Worm (Caenorhabditis elegans) whole organism, L1 larva: Measurements from ENCODE around the gene tbc-20.

Experiments
- C04F5.9 ChIP-seq: sonication (generic microtip); optimal IDR thresholded peaks from 2 replicates; lab custom pipeline; 2016; ENCODE audit warnings: missing genetic modification characterization, missing compliant biosample characterization
- C16A3.4 ChIP-seq: fragments of 150-350 bp; optimal IDR thresholded peaks from 2 replicates; lab custom pipeline; 2014; ENCODE audit warnings: missing biosample characterization, missing genetic modification characterization
- C34B4.2 ChIP-seq: sonication (generic microtip); optimal IDR thresholded peaks from 2 replicates; lab custom pipeline; 2017; ENCODE audit warnings: mild to moderate bottlenecking, missing genetic modification characterization, missing compliant biosample characterization
- F16B12.6 ChIP-seq: fragments of 150-350 bp; optimal IDR thresholded peaks from 2 replicates; lab custom pipeline; 2014; ENCODE audit warnings: missing biosample characterization, missing genetic modification characterization
- aha-1 ChIP-seq: fragments of 150-350 bp; optimal IDR thresholded peaks from 2 replicates; lab custom pipeline; 2014; ENCODE audit warnings: missing biosample characterization, missing genetic modification characterization
- alr-1 ChIP-seq: fragments of 200-800 bp; sonication (Bioruptor generic); optimal IDR thresholded peaks from 2 replicates; lab custom pipeline; 2018; ENCODE audit warnings: borderline replicate concordance, mild to moderate bottlenecking, missing genetic modification characterization, missing compliant biosample characterization
- blmp-1 ChIP-seq: fragments of 150-350 bp; optimal IDR thresholded peaks from 2 replicates; lab custom pipeline; 2014; ENCODE audit warnings: missing biosample characterization, missing genetic modification characterization
- ceh-63 ChIP-seq: fragments of 200-800 bp; sonication (Bioruptor generic); optimal IDR thresholded peaks from 2 replicates; lab custom pipeline; 2018; ENCODE audit warnings: mild to moderate bottlenecking, missing genetic modification characterization, missing compliant biosample characterization
- ceh-82 ChIP-seq, 3 experiments: fragments of 150-350 bp in 1 of 3; sonication (generic microtip) in 2 of 3; optimal IDR thresholded peaks; 2 replicates each; lab custom pipeline; 2014 to 2017; ENCODE audit warnings: missing biosample characterization in 3 of 3, missing genetic modification characterization in 3 of 3
- ceh-88 ChIP-seq: fragments of 200-800 bp; sonication (Bioruptor generic); IDR thresholded peaks from 2 replicates; pipeline ENCODE4 v1.3.6; 2022; ENCODE audit warnings: missing genetic modification characterization, missing compliant biosample characterization
- dpl-1 ChIP-seq, 3 experiments: fragments of 150-350 bp in 2 of 3; sonication (generic microtip) in 1 of 3; optimal IDR thresholded peaks; 2 replicates each; lab custom pipeline; 2014 to 2017; ENCODE audit warnings: missing biosample characterization in 3 of 3, missing genetic modification characterization in 3 of 3, missing genetic modification reagents in 3 of 3
- efl-1 ChIP-seq, 4 experiments: fragments of 150-350 bp; optimal IDR thresholded peaks in 3 of 4; peaks in 1 of 4; 1 replicate in 1 of 4; 2 replicates in 3 of 4; lab custom pipeline; 2014; ENCODE audit warnings: missing biosample characterization in 2 of 4, missing genetic modification characterization in 2 of 4, missing genetic modification reagents in 2 of 4
- efl-3 ChIP-seq: fragments of 200-800 bp; sonication (Bioruptor generic); optimal IDR thresholded peaks from 2 replicates; lab custom pipeline; 2018; ENCODE audit warnings: mild to moderate bottlenecking, missing genetic modification characterization, missing compliant biosample characterization
- egl-13 ChIP-seq: sonication (generic microtip); optimal IDR thresholded peaks from 2 replicates; lab custom pipeline; 2016; ENCODE audit warnings: missing genotype, missing genetic modification reagents, missing genetic modification characterization, missing compliant biosample characterization
- egl-27 ChIP-seq, 2 experiments: fragments of 150-350 bp in 1 of 2; sonication (generic microtip); optimal IDR thresholded peaks; 3 replicates each; lab custom pipeline; 2017 to 2018; ENCODE audit warnings: missing biosample characterization in 2 of 2, missing genetic modification characterization in 2 of 2, missing genetic modification reagents in 2 of 2
- elt-2 ChIP-seq: sonication (generic microtip); optimal IDR thresholded peaks from 2 replicates; lab custom pipeline; 2016; ENCODE audit warnings: missing genetic modification characterization, mild to moderate bottlenecking, inconsistent platforms, missing compliant biosample characterization, missing genetic modification reagents
- fkh-10 ChIP-seq: sonication (generic microtip); optimal IDR thresholded peaks from 2 replicates; lab custom pipeline; 2017; ENCODE audit warnings: missing biosample characterization, missing genetic modification reagents, missing genetic modification characterization
- fkh-4 ChIP-seq: sonication (generic microtip); optimal IDR thresholded peaks from 2 replicates; lab custom pipeline; 2016; ENCODE audit warnings: missing compliant biosample characterization, missing genetic modification characterization, borderline replicate concordance
- fkh-8 ChIP-seq: sonication (generic microtip); optimal IDR thresholded peaks from 2 replicates; lab custom pipeline; 2016; ENCODE audit warnings: mild to moderate bottlenecking, missing genetic modification characterization, missing compliant biosample characterization
- fos-1 ChIP-seq: fragments of 150-350 bp; optimal IDR thresholded peaks from 2 replicates; lab custom pipeline; 2014; ENCODE audit warnings: missing biosample characterization, missing genetic modification characterization
- grh-1 ChIP-seq: fragments of 200-800 bp; sonication (Bioruptor generic); IDR thresholded peaks from 2 replicates; pipeline ENCODE4 v1.3.6; 2022; ENCODE audit warnings: missing genetic modification reagents, missing genetic modification characterization, missing compliant biosample characterization
- hlh-17 ChIP-seq: fragments of 200-800 bp; sonication (Bioruptor generic); optimal IDR thresholded peaks from 2 replicates; lab custom pipeline; 2018; ENCODE audit warnings: missing genetic modification characterization, mild to moderate bottlenecking, missing compliant biosample characterization, moderate library complexity, borderline replicate concordance
- hlh-4 ChIP-seq: sonication (generic microtip); optimal IDR thresholded peaks from 2 replicates; lab custom pipeline; 2016; ENCODE audit warnings: mild to moderate bottlenecking, missing genetic modification characterization, missing compliant biosample characterization
- irx-1 ChIP-seq: sonication (generic microtip); optimal IDR thresholded peaks from 2 replicates; lab custom pipeline; 2016; ENCODE audit warnings: missing genetic modification characterization, missing compliant biosample characterization
- lin-39 ChIP-seq: fragments of 150-350 bp; optimal IDR thresholded peaks from 2 replicates; lab custom pipeline; 2014; ENCODE audit warnings: missing biosample characterization, missing genetic modification reagents, missing genetic modification characterization
- lir-3 ChIP-seq: sonication (generic microtip); optimal IDR thresholded peaks from 2 replicates; lab custom pipeline; 2016; ENCODE audit warnings: mild to moderate bottlenecking, missing genetic modification characterization, moderate library complexity, missing compliant biosample characterization; ENCODE audit not compliant: poor library complexity
- mab-9 ChIP-seq: fragments of 200-800 bp; sonication (Bioruptor generic); IDR thresholded peaks from 2 replicates; pipeline ENCODE4 v1.3.6; 2022; ENCODE audit warnings: missing genetic modification reagents, missing genetic modification characterization, missing compliant biosample characterization
- mdl-1 ChIP-seq, 2 experiments: fragments of 150-350 bp; optimal IDR thresholded peaks; 2 replicates each; lab custom pipeline; 2014 to 2017; ENCODE audit warnings: missing biosample characterization in 2 of 2, missing genetic modification characterization in 2 of 2, inconsistent platforms in 1 of 2
- mep-1 ChIP-seq: fragments of 150-350 bp; optimal IDR thresholded peaks from 2 replicates; lab custom pipeline; 2014; ENCODE audit warnings: missing biosample characterization, missing genetic modification characterization
- nhr-11 ChIP-seq: fragments of 150-350 bp; optimal IDR thresholded peaks from 2 replicates; lab custom pipeline; 2014; ENCODE audit warnings: missing biosample characterization, missing genetic modification characterization
- nhr-12 ChIP-seq: sonication (generic microtip); optimal IDR thresholded peaks from 2 replicates; lab custom pipeline; 2017; ENCODE audit warnings: missing biosample characterization, missing genetic modification characterization
- nhr-19 ChIP-seq: fragments of 200-800 bp; sonication (Bioruptor generic); conservative IDR thresholded peaks from 2 replicates; pipeline ENCODE4 v1.3.6; 2022; ENCODE audit warnings: missing genetic modification characterization, missing compliant biosample characterization
- nhr-20 ChIP-seq: sonication (generic microtip); optimal IDR thresholded peaks from 2 replicates; lab custom pipeline; 2016; ENCODE audit warnings: mild to moderate bottlenecking, missing genetic modification characterization, missing compliant biosample characterization
- nhr-237 ChIP-seq: fragments of 150-350 bp; optimal IDR thresholded peaks from 2 replicates; lab custom pipeline; 2014; ENCODE audit warnings: missing biosample characterization, missing genetic modification characterization
- nhr-28 ChIP-seq: fragments of 150-350 bp; optimal IDR thresholded peaks from 2 replicates; lab custom pipeline; 2014; ENCODE audit warnings: missing biosample characterization, missing genetic modification characterization
- nhr-76 ChIP-seq: sonication (generic microtip); optimal IDR thresholded peaks from 2 replicates; lab custom pipeline; 2017; ENCODE audit warnings: missing biosample characterization, missing genetic modification characterization
- nhr-77 ChIP-seq: fragments of 150-350 bp; optimal IDR thresholded peaks from 2 replicates; lab custom pipeline; 2014; ENCODE audit warnings: missing biosample characterization, missing genetic modification characterization
- nhr-84 ChIP-seq: sonication (generic microtip); optimal IDR thresholded peaks from 2 replicates; lab custom pipeline; 2017; ENCODE audit warnings: missing biosample characterization, missing genetic modification characterization
- pax-3 ChIP-seq: fragments of 200-800 bp; sonication (Bioruptor generic); optimal IDR thresholded peaks from 2 replicates; lab custom pipeline; 2018; ENCODE audit warnings: mild to moderate bottlenecking, missing genetic modification characterization, moderate library complexity, missing compliant biosample characterization
- pqm-1 ChIP-seq: sonication (generic microtip); optimal IDR thresholded peaks from 3 replicates; lab custom pipeline; 2017; ENCODE audit warnings: missing biosample characterization, missing genetic modification characterization
- skn-1 ChIP-seq: fragments of 150-350 bp; optimal IDR thresholded peaks from 2 replicates; lab custom pipeline; 2014; ENCODE audit warnings: missing biosample characterization, missing genetic modification characterization
- snu-23 ChIP-seq: sonication (generic microtip); optimal IDR thresholded peaks from 2 replicates; lab custom pipeline; 2016; ENCODE audit warnings: missing genetic modification characterization, missing compliant biosample characterization
- sox-4 ChIP-seq: sonication (generic microtip); optimal IDR thresholded peaks from 2 replicates; lab custom pipeline; 2016; ENCODE audit warnings: missing genetic modification characterization, missing compliant biosample characterization
- sup-37 ChIP-seq: fragments of 200-800 bp; sonication (Bioruptor generic); optimal IDR thresholded peaks from 2 replicates; lab custom pipeline; 2018; ENCODE audit warnings: mild to moderate bottlenecking, missing genetic modification characterization, missing compliant biosample characterization
- unc-30 ChIP-seq: sonication (generic microtip); optimal IDR thresholded peaks from 2 replicates; lab custom pipeline; 2017; ENCODE audit warnings: missing biosample characterization, missing genetic modification characterization
- unc-86 ChIP-seq: sonication (generic microtip); optimal IDR thresholded peaks from 2 replicates; lab custom pipeline; 2016; ENCODE audit warnings: missing genetic modification characterization, missing compliant biosample characterization
- unc-98 ChIP-seq: fragments of 200-800 bp; sonication (Bioruptor generic); IDR thresholded peaks from 2 replicates; pipeline ENCODE4 v1.3.6; 2022; ENCODE audit warnings: missing genetic modification characterization, missing compliant biosample characterization
- vab-15 ChIP-seq: sonication (generic microtip); optimal IDR thresholded peaks from 2 replicates; lab custom pipeline; 2017; ENCODE audit warnings: missing genotype, mild to moderate bottlenecking, missing genetic modification characterization, missing compliant biosample characterization
- xbp-1 ChIP-seq: sonication (generic microtip); optimal IDR thresholded peaks from 2 replicates; lab custom pipeline; 2016; ENCODE audit warnings: missing genetic modification characterization, missing compliant biosample characterization
- zag-1 ChIP-seq: fragments of 150-350 bp; optimal IDR thresholded peaks from 2 replicates; lab custom pipeline; 2014; ENCODE audit warnings: missing biosample characterization, missing genetic modification characterization
- zip-4 ChIP-seq: fragments of 200-800 bp; sonication (Bioruptor generic); optimal IDR thresholded peaks from 2 replicates; lab custom pipeline; 2018; ENCODE audit warnings: mild to moderate bottlenecking, missing genetic modification characterization, moderate library complexity, missing compliant biosample characterization
- ztf-11 ChIP-seq, 2 experiments: sonication (generic microtip); optimal IDR thresholded peaks; 2 replicates each; lab custom pipeline; 2016 to 2017; ENCODE audit warnings: missing genetic modification characterization in 2 of 2, missing biosample characterization in 1 of 2, missing compliant biosample characterization in 1 of 2
- ztf-4 ChIP-seq: fragments of 150-350 bp; optimal IDR thresholded peaks from 2 replicates; lab custom pipeline; 2014; ENCODE audit warnings: missing biosample characterization, missing genetic modification characterization

tbc-20 gene

DNA sequence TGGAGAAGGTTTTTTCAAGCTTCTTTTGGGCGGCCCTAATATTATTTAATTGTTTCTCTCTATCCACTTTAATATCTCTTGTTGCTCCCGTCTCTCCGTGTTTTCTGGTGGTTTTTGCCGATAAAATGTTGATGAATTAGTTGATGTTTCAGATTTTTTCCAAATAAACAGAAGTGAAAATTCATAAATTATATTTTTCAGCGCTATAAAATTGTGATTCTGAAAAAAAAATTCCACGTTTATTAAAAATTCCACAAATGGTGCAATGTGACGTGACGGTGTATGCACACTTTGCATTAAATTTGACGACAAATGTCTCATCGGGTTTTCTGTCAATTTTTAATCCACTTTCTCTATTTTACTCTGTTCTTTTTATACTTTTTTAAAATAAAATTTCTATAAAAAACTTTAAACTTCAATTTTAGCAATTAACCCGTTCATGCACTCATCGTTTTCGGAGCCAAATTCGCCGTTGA lies at the start of gene tbc-20:
TSS of gene tbc-20 (plus strand) at position 426 of the 476 bp plus-strand sequence.
- TF ChIP-seq pax-3, result no peak
- no peak for TF ChIP-seq zag-1 (tag; lab: Kevin White, UChicago)
- no peak for TF ChIP-seq egl-13 (tag; lab: Kevin White, UChicago)
- TF ChIP-seq mdl-1 (tag; optimal IDR thresholded peaks at IDR 0.05; lab: Kevin White, UChicago), result no peak
- no peak for TF ChIP-seq ztf-4 (tag; lab: Kevin White, UChicago)
- no peak for TF ChIP-seq nhr-28 (tag; lab: Kevin White, UChicago)
- TF ChIP-seq aha-1 (tag; lab: Kevin White, UChicago), result no peak
- no peak for TF ChIP-seq ceh-88 (GFP tag; lab: Robert Waterston, UW)
- no peak for TF ChIP-seq fkh-4 (tag; lab: Kevin White, UChicago)
- no peak for TF ChIP-seq vab-15
- TF ChIP-seq efl-3 (GFP tag; lab: Kevin White, UChicago), result no peak
- TF ChIP-seq fkh-10 (GFP tag; lab: Kevin White, UChicago), result no peak
- TF ChIP-seq unc-30 (tag; lab: Kevin White, UChicago), result no peak
- no peak for TF ChIP-seq nhr-19 (GFP tag; lab: Robert Waterston, UW)
- peak; percentile 14 for TF ChIP-seq nhr-77
- no peak for TF ChIP-seq fos-1 (tag; lab: Kevin White, UChicago)
- peak; percentile 56 for TF ChIP-seq mep-1 (tag; lab: Kevin White, UChicago)
- TF ChIP-seq fkh-8 (tag; lab: Kevin White, UChicago), result no peak
- TF ChIP-seq lir-3 (tag; lab: Kevin White, UChicago), result peak; percentile 22
- TF ChIP-seq hlh-17 (GFP tag; lab: Kevin White, UChicago), result no peak
- no peak for TF ChIP-seq hlh-4 (tag; lab: Kevin White, UChicago)
- no peak for TF ChIP-seq ztf-11 (tag; optimal IDR thresholded peaks at IDR 0.05; lab: Kevin White, UChicago)
- peak; percentile 41 to 58 (median 46) for TF ChIP-seq dpl-1 (GFP tag; optimal IDR thresholded peaks at IDR 0.05; lab: Kevin White, UChicago)
- TF ChIP-seq mab-9 (GFP tag; lab: Robert Waterston, UW), result no peak
- peak; percentile 86 for TF ChIP-seq F16B12.6 (tag; lab: Kevin White, UChicago)
- TF ChIP-seq nhr-11 (tag; lab: Kevin White, UChicago), result no peak
- TF ChIP-seq blmp-1, result peak; percentile 14
- no peak for TF ChIP-seq lin-39 (tag; lab: Kevin White, UChicago)
- no peak for TF ChIP-seq ceh-63 (GFP tag; lab: Kevin White, UChicago)
- TF ChIP-seq nhr-84 (tag; lab: Kevin White, UChicago), result no peak
- TF ChIP-seq sox-4, result no peak
- no peak for TF ChIP-seq unc-98
- no peak for TF ChIP-seq nhr-237 (tag; lab: Kevin White, UChicago)
- TF ChIP-seq nhr-76 (tag; lab: Kevin White, UChicago), result no peak
- TF ChIP-seq efl-1 (optimal IDR thresholded peaks at IDR 0.05; lab: Kevin White, UChicago), result peak; percentile 20 to 57
- peak; percentile 62 to 95 for TF ChIP-seq efl-1 (GFP tag; optimal IDR thresholded peaks at IDR 0.05 in 1 of 2; lab: Kevin White, UChicago)
- no peak for TF ChIP-seq unc-86 (tag; lab: Kevin White, UChicago)
- TF ChIP-seq nhr-20, result peak; percentile 10
- TF ChIP-seq ceh-82 (tag; optimal IDR thresholded peaks at IDR 0.05; lab: Kevin White, UChicago), result peak in 1 of 3 experiments; percentile 5
- no peak for TF ChIP-seq pqm-1
- TF ChIP-seq C34B4.2, result no peak
- peak; percentile 19 for TF ChIP-seq C16A3.4 (tag; lab: Kevin White, UChicago)
- no peak for TF ChIP-seq C04F5.9 (tag; lab: Kevin White, UChicago)
- no peak for TF ChIP-seq alr-1
- no peak for TF ChIP-seq grh-1 (GFP tag; lab: Robert Waterston, UW)
- no peak for TF ChIP-seq zip-4
- no peak for TF ChIP-seq nhr-12
- TF ChIP-seq irx-1 (tag; lab: Kevin White, UChicago), result no peak
- TF ChIP-seq snu-23 (GFP tag; lab: Kevin White, UChicago), result peak; percentile 42
- TF ChIP-seq egl-27 (tag; optimal IDR thresholded peaks at IDR 0.05; lab: Kevin White, UChicago), result no peak
- no peak for TF ChIP-seq elt-2 (tag; lab: Kevin White, UChicago)
- TF ChIP-seq sup-37 (GFP tag; lab: Kevin White, UChicago), result no peak
- TF ChIP-seq skn-1 (tag; lab: Kevin White, UChicago), result no peak
- no peak for TF ChIP-seq xbp-1 (tag; lab: Kevin White, UChicago)
